Worm (Caenorhabditis elegans): ENCODE measurements around the gene srt-59.

- no peak for TF ChIP-seq klf-2 (GFP tag; conservative IDR thresholded peaks at IDR 0.05)
- TF ChIP-seq flt-1 (GFP tag; IDR thresholded peaks at IDR 0.05), result no peak
- TF ChIP-seq ref-1 (GFP tag; conservative IDR thresholded peaks at IDR 0.05), result no peak
- no peak for TF ChIP-seq ztf-29 (GFP tag; IDR thresholded peaks at IDR 0.05)
Observed at ce11 chrIV:604817-605216, 3.3 kb upstream of the srt-59 start.

Measured in whole organism, midembryonic.